Fruit fly (Drosophila melanogaster) whole organism: ENCODE data around the gene lectin-37Da.

ENCODE experiments used
- Dll ChIP-seq: fragments of >200 bp; optimal IDR thresholded peaks from 2 replicates; lab custom pipeline; 2017
- EcR ChIP-seq, 2 experiments: fragments of >200 bp; optimal IDR thresholded peaks; 2 replicates each; lab custom pipeline; 2017; ENCODE audit warnings: missing biosample characterization in 2 of 2, missing genetic modification characterization in 2 of 2, missing genetic modification reagents in 2 of 2
- usp ChIP-seq: fragments of >200 bp; optimal IDR thresholded peaks from 2 replicates; lab custom pipeline; 2017; ENCODE audit warnings: missing biosample characterization, missing genetic modification characterization, mixed read lengths

DNA sequence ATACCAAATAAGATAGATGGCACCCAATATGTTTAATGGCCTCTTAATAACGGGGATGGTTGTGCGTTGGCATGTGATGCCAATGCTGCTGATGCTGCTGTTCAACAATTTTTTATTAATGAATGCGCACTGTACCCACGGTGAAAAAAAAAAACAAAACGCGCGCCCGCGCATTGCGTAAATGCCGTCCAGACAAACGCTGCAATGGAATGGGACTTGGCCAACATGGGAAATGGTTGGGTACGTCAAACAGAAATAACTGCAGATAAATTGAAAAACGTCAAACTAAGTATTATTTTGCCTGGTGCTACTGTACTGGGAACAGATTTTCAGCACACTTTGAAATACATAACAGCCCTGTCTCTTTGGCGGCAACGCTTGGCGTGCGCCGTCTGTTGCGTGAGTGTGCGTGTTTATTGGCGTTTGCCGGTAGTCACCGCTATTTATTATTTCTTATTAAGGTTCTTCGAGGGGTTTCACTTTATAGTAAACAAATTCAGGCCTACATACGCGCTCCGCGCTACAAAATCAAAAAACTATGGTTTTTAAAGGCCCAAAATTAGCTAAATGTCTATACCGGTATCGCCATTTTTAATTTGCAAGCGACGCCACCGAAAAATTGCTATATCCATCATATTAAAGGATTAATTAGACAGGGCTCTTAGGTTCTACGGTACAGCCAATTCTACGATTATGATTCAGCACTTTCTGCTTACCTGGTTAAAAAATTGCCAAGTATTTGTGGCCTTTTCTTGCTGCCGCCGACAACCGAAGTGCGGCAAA lies 34.6 kb downstream of the lectin-37Da start:
- TF ChIP-seq EcR (GFP tag; optimal IDR thresholded peaks at IDR 0.05; lab: Kevin White, UChicago) = no peak
- TF ChIP-seq Dll = no peak
- TF ChIP-seq usp (GFP tag; lab: Kevin White, UChicago) = no peak
